Fruit fly (Drosophila melanogaster) whole organism, embryonic: ENCODE results near the gene Polr3F.
A peak's percentile ranks its signal among the peaks of the same experiment; 100 is the strongest.

Source experiments
- Ada2b ChIP-seq: fragments of 200-800 bp; sonication (Bioruptor generic); IDR thresholded peaks from 2 replicates; pipeline ENCODE4 v1.3.6; 2022; ENCODE audit warnings: missing biosample characterization, missing genetic modification characterization
- Atf-2 ChIP-seq: fragments of 200-800 bp; sonication (Bioruptor generic); optimal IDR thresholded peaks from 2 replicates; lab custom pipeline; 2016; ENCODE audit warnings: missing biosample characterization, missing genetic modification characterization
- Awh ChIP-seq: fragments of 200-800 bp; sonication (Bioruptor generic); IDR thresholded peaks from 2 replicates; pipeline ENCODE4, ENCODE4 v1.3.6; 2022; ENCODE audit warnings: missing biosample characterization, missing genetic modification characterization
- CG10274 ChIP-seq: fragments of 200-800 bp; sonication (Bioruptor generic); optimal IDR thresholded peaks from 3 replicates; lab custom pipeline; 2017; ENCODE audit warnings: missing biosample characterization, mild to moderate bottlenecking, missing genetic modification characterization
- CG11085 ChIP-seq: fragments of 200-800 bp; sonication (Bioruptor generic); IDR thresholded peaks from 2 replicates; pipeline ENCODE4 v1.3.6; 2022; ENCODE audit warnings: missing biosample characterization, missing genetic modification characterization
- CG11695 ChIP-seq: fragments of 200-800 bp; sonication (Bioruptor generic); IDR thresholded peaks from 3 replicates; pipeline ENCODE4 v1.3.6; 2022; ENCODE audit warnings: missing biosample characterization, missing genetic modification characterization
- CG12071 ChIP-seq: fragments of 200-800 bp; sonication (Bioruptor generic); optimal IDR thresholded peaks from 3 replicates; lab custom pipeline; 2018; ENCODE audit warnings: missing biosample characterization, mild to moderate bottlenecking, missing genetic modification characterization
- CG12659 ChIP-seq: fragments of 200-800 bp; sonication (Bioruptor generic); optimal IDR thresholded peaks from 3 replicates; lab custom pipeline; 2017; ENCODE audit warnings: mild to moderate bottlenecking, missing biosample characterization, missing genetic modification reagents, missing genetic modification characterization
- CG13287 ChIP-seq: fragments of 200-800 bp; sonication (Bioruptor generic); IDR thresholded peaks from 2 replicates; pipeline ENCODE4 v1.3.6; 2022; ENCODE audit warnings: missing biosample characterization, missing genetic modification characterization; ENCODE audit not compliant: partially characterized antibody
- CG14710 ChIP-seq: fragments of 200-800 bp; sonication (Bioruptor generic); optimal IDR thresholded peaks from 3 replicates; lab custom pipeline; 2019; ENCODE audit warnings: missing biosample characterization, mild to moderate bottlenecking, missing genetic modification characterization, moderate library complexity
- CG14860 ChIP-seq: fragments of 200-800 bp; sonication (Bioruptor generic); IDR thresholded peaks from 3 replicates; pipeline ENCODE4 v1.3.6; 2022; ENCODE audit warnings: missing biosample characterization, missing genetic modification characterization; ENCODE audit not compliant: partially characterized antibody
- CG15514 ChIP-seq: fragments of 200-800 bp; sonication (Bioruptor generic); optimal IDR thresholded peaks from 3 replicates; lab custom pipeline; 2017; ENCODE audit warnings: missing biosample characterization, missing genetic modification characterization, mild to moderate bottlenecking, moderate library complexity, missing genetic modification reagents
- CG16813 ChIP-seq: fragments of 200-800 bp; sonication (Bioruptor generic); IDR thresholded peaks from 3 replicates; pipeline ENCODE4 v1.3.6; 2022; ENCODE audit warnings: missing biosample characterization, missing genetic modification characterization; ENCODE audit not compliant: partially characterized antibody
- CG17912 ChIP-seq: fragments of 200-800 bp; sonication (Bioruptor generic); optimal IDR thresholded peaks from 2 replicates; lab custom pipeline; 2018; ENCODE audit warnings: missing biosample characterization, mild to moderate bottlenecking, missing genetic modification characterization
- CG2889 ChIP-seq: fragments of 200-800 bp; sonication (Bioruptor generic); IDR thresholded peaks from 3 replicates; pipeline ENCODE4 v1.3.6; 2022; ENCODE audit warnings: missing biosample characterization, missing genetic modification characterization
- CG32772 ChIP-seq: fragments of 200-800 bp; sonication (Bioruptor generic); IDR thresholded peaks from 2 replicates; pipeline ENCODE4 v1.3.6; 2022; ENCODE audit warnings: missing biosample characterization, missing genetic modification characterization
- CG34422 ChIP-seq: fragments of 200-800 bp; sonication (Bioruptor generic); IDR thresholded peaks from 3 replicates; pipeline ENCODE4 v1.3.6; 2022; ENCODE audit warnings: missing biosample characterization, missing genetic modification characterization
- CG4404 ChIP-seq: fragments of 200-800 bp; sonication (Bioruptor generic); IDR thresholded peaks from 2 replicates; pipeline ENCODE4 v1.3.6; 2022; ENCODE audit warnings: missing biosample characterization, missing genetic modification characterization
- CG8290 ChIP-seq, 3 experiments: fragments of 200-800 bp; sonication (Bioruptor generic); optimal IDR thresholded peaks; 2 replicates each; lab custom pipeline; 2016 to 2019; ENCODE audit warnings: missing biosample characterization in 3 of 3, missing genetic modification characterization in 3 of 3, mild to moderate bottlenecking in 2 of 3, moderate library complexity in 1 of 3
- Camta ChIP-seq: fragments of 200-800 bp; sonication (Bioruptor generic); optimal IDR thresholded peaks from 2 replicates; lab custom pipeline; 2016; ENCODE audit warnings: missing biosample characterization, missing genetic modification characterization
- Dll ChIP-seq: fragments of 200-800 bp; sonication (Bioruptor generic); IDR thresholded peaks from 4 replicates; pipeline ENCODE4 v1.3.6; 2022; ENCODE audit warnings: missing biosample characterization, missing genetic modification characterization; ENCODE audit not compliant: partially characterized antibody
- Doc3 ChIP-seq: fragments of 200-800 bp; sonication (Bioruptor generic); IDR thresholded peaks from 3 replicates; pipeline ENCODE4 v1.3.6; 2022; ENCODE audit warnings: missing biosample characterization, missing genetic modification characterization; ENCODE audit not compliant: partially characterized antibody
- Dref ChIP-seq: fragments of 200-800 bp; sonication (Bioruptor generic); IDR thresholded peaks from 2 replicates; pipeline ENCODE4 v1.3.6; 2022; ENCODE audit warnings: missing biosample characterization, missing genetic modification characterization
- HLH4C ChIP-seq: fragments of 200-800 bp; sonication (Bioruptor generic); IDR thresholded peaks from 3 replicates; pipeline ENCODE4 v1.3.6; 2022; ENCODE audit warnings: missing biosample characterization, missing genetic modification characterization; ENCODE audit not compliant: partially characterized antibody
- Kr ChIP-seq: fragments of 200-800 bp; sonication (Bioruptor generic); optimal IDR thresholded peaks from 2 replicates; lab custom pipeline; 2017; ENCODE audit warnings: missing biosample characterization, mild to moderate bottlenecking, missing genetic modification characterization
- Max ChIP-seq: fragments of 200-800 bp; sonication (Bioruptor generic); optimal IDR thresholded peaks from 2 replicates; lab custom pipeline; 2016; ENCODE audit warnings: missing biosample characterization, mild to moderate bottlenecking, missing genetic modification characterization
- Med ChIP-seq: fragments of 200-800 bp; sonication (Bioruptor generic); peaks from one replicate; lab custom pipeline; 2016; ENCODE audit warnings: missing biosample characterization, missing genetic modification characterization, mild to moderate bottlenecking, inconsistent platforms, moderate library complexity
- Opbp ChIP-seq: fragments of 200-800 bp; sonication (Bioruptor generic); IDR thresholded peaks from 3 replicates; pipeline ENCODE4 v1.3.6; 2022; ENCODE audit warnings: missing biosample characterization, missing genetic modification characterization; ENCODE audit not compliant: partially characterized antibody
- PHDP ChIP-seq: fragments of 200-800 bp; sonication (Bioruptor generic); optimal IDR thresholded peaks from 3 replicates; lab custom pipeline; 2018; ENCODE audit warnings: missing biosample characterization, mild to moderate bottlenecking, missing genetic modification characterization, moderate library complexity
- Rfx ChIP-seq: fragments of 200-800 bp; sonication (Bioruptor generic); IDR thresholded peaks from 2 replicates; pipeline ENCODE4 v1.3.6; 2022; ENCODE audit warnings: missing biosample characterization, missing genetic modification characterization
- Xbp1 ChIP-seq: fragments of 200-800 bp; sonication (Bioruptor generic); optimal IDR thresholded peaks from 3 replicates; lab custom pipeline; 2016; ENCODE audit warnings: missing biosample characterization, mild to moderate bottlenecking, missing genetic modification characterization
- bbx ChIP-seq: fragments of 200-800 bp; sonication (Bioruptor generic); IDR thresholded peaks from 2 replicates; pipeline ENCODE4 v1.3.6; 2022; ENCODE audit warnings: missing biosample characterization, missing genetic modification characterization; ENCODE audit not compliant: partially characterized antibody
- danr ChIP-seq: fragments of 200-800 bp; sonication (Bioruptor generic); IDR thresholded peaks from 2 replicates; pipeline ENCODE4 v1.3.6; 2022; ENCODE audit warnings: missing biosample characterization, missing genetic modification characterization
- gce ChIP-seq: fragments of 200-800 bp; sonication (Bioruptor generic); IDR thresholded peaks from 3 replicates; pipeline ENCODE4 v1.3.6; 2022; ENCODE audit warnings: missing biosample characterization, missing genetic modification characterization
- lov ChIP-seq, 2 experiments: fragments of 200-800 bp in 1 of 2; fragments of >200 bp in 1 of 2; sonication (Bioruptor generic) in 1 of 2; IDR thresholded peaks in 1 of 2; optimal IDR thresholded peaks in 1 of 2; 2 replicates in 1 of 2; 3 replicates in 1 of 2; pipeline versions ENCODE4 v1.3.6 to Lab custom; 2017 to 2022; ENCODE audit warnings: missing biosample characterization in 1 of 2, missing genetic modification characterization in 1 of 2
- mld ChIP-seq: fragments of 200-800 bp; sonication (Bioruptor generic); IDR thresholded peaks from 3 replicates; pipeline ENCODE4 v1.3.6; 2022; ENCODE audit warnings: missing biosample characterization, missing genetic modification characterization; ENCODE audit not compliant: partially characterized antibody
- pho ChIP-seq: fragments of 200-800 bp; sonication (Bioruptor generic); optimal IDR thresholded peaks from 2 replicates; lab custom pipeline; 2016; ENCODE audit warnings: missing biosample characterization, missing genetic modification characterization
- phol ChIP-seq: fragments of 200-800 bp; sonication (Bioruptor generic); optimal IDR thresholded peaks from 3 replicates; lab custom pipeline; 2018; ENCODE audit warnings: missing biosample characterization, mild to moderate bottlenecking, missing genetic modification characterization, moderate library complexity
- salm ChIP-seq: fragments of 200-800 bp; sonication (Bioruptor generic); optimal IDR thresholded peaks from 2 replicates; lab custom pipeline; 2018; ENCODE audit warnings: missing biosample characterization, mild to moderate bottlenecking, missing genetic modification characterization
- sens ChIP-seq: fragments of 200-800 bp; sonication (Bioruptor generic); peaks from one replicate; lab custom pipeline; 2016; ENCODE audit warnings: missing biosample characterization, missing genetic modification characterization
- ssp ChIP-seq: fragments of 200-800 bp; sonication (Bioruptor generic); IDR thresholded peaks from 2 replicates; pipeline ENCODE4 v1.3.6; 2022; ENCODE audit warnings: missing biosample characterization, missing genetic modification characterization
- ttk ChIP-seq: fragments of 200-800 bp; sonication (Bioruptor generic); IDR thresholded peaks from 2 replicates; pipeline ENCODE4 v2.1.2; 2022; ENCODE audit warnings: missing biosample characterization, missing genetic modification characterization

The Polr3F gene

DNA sequence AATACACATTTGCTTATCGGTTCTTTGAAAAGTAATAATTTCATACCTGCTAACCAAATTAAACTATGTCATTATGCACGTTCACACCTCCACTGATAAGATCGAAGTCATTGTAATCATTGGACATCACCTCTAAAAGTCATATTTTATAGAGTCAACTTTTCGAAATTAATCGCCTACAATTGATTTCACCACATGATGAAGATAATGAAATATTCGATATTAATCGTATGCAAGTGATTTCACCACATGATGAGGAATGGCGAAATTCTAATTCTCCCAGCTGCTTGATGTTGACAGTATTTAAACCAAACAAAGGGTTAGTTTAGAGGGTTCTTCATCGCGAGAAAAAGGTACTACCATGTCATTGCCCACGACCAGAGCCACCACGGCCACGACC lies 8.5 kb upstream of the Polr3F start, which contains the start of gene CG18596 (continued):
- TF ChIP-seq Ada2b (GFP tag; lab: Robert Waterston, UW) (no peak), CG17912 (GFP tag; lab: Kevin White, UChicago) (no peak), Med (GFP tag; lab: Kevin White, UChicago) (peak; percentile 55), salm (tag; lab: Kevin White, UChicago) (no peak), CG11695 (GFP tag; lab: Robert Waterston, UW) (no peak), CG2889 (GFP tag; lab: Robert Waterston, UW) (no peak), Doc3 (GFP tag; lab: Robert Waterston, UW) (peak; percentile 96), ttk (GFP tag; lab: Robert Waterston, UW) (no peak), CG14860 (GFP tag; lab: Robert Waterston, UW) (peak; percentile 95), Dref (GFP tag; lab: Robert Waterston, UW) (peak; percentile 64), CG12659 (GFP tag; lab: Kevin White, UChicago) (peak; percentile 33), HLH4C (GFP tag; lab: Robert Waterston, UW) (peak; percentile 90), CG16813 (GFP tag; lab: Robert Waterston, UW) (peak; percentile 92), CG14710 (tag; lab: Kevin White, UChicago) (peak; percentile 43), phol (peak; percentile 67), Atf-2 (no peak), Xbp1 (GFP tag; lab: Kevin White, UChicago) (no peak), CG4404 (GFP tag; lab: Robert Waterston, UW) (no peak), Awh (GFP tag; lab: Robert Waterston, UW) (no peak), pho (GFP tag; lab: Kevin White, UChicago) (no peak), CG32772 (GFP tag; lab: Robert Waterston, UW) (no peak), bbx (GFP tag; lab: Robert Waterston, UW) (peak; percentile 93), Rfx (no peak), PHDP (tag; lab: Kevin White, UChicago) (no peak), Opbp (GFP tag; lab: Robert Waterston, UW) (peak; percentile 86; the same call in 2 of the 3 replicates), Max (no peak), CG10274 (GFP tag; lab: Kevin White, UChicago) (no peak), lov (optimal IDR thresholded peaks at IDR 0.05; lab: Kevin White, UChicago) (no peak), lov (GFP tag; IDR thresholded peaks at IDR 0.05; lab: Robert Waterston, UW) (no peak), mld (peak; percentile 84; the same call in 2 of the 3 replicates), danr (GFP tag; lab: Robert Waterston, UW) (no peak), Camta (GFP tag; lab: Kevin White, UChicago) (no peak), CG12071 (no peak), CG13287 (GFP tag; lab: Robert Waterston, UW) (peak; percentile 98), Kr (GFP tag; lab: Kevin White, UChicago) (peak; percentile 38), CG34422 (GFP tag; lab: Robert Waterston, UW) (no peak), Dll (GFP tag; lab: Robert Waterston, UW) (peak; percentile 98), CG15514 (peak; percentile 29)

DNA sequence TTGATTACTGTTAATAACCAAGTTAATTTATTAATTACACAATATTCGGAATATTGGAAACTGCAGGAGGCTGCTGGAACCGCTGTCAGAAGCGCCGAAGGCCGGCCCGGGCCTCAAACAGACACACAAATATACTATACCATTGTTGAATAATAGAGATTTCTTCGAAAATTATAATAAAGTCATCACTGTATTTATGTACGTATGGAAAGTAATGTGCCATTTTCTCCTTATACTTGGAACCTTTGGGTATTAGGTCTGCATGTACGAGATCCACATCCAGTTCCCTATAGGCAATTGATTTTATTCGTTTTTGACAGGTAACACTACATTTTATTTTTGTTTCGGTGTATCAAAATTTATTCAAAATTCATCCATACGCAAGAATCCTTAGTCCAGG lies 5.4 kb upstream of the Polr3F start, which contains the start of gene CG7069:
Gene CG7069 (plus strand): TSS at position 301 of the 400 bp plus-strand sequence.
- TF ChIP-seq CG8290 (GFP tag; optimal IDR thresholded peaks at IDR 0.05; lab: Kevin White, UChicago): no peak
- TF ChIP-seq CG8290 (tag; optimal IDR thresholded peaks at IDR 0.05; lab: Kevin White, UChicago): no peak
- TF ChIP-seq CG11085 (GFP tag; lab: Robert Waterston, UW): no peak
- no peak for TF ChIP-seq ssp (GFP tag; lab: Robert Waterston, UW)
- TF ChIP-seq gce (GFP tag; lab: Robert Waterston, UW): no peak
- peak; percentile 0 for TF ChIP-seq sens (GFP tag; lab: Kevin White, UChicago)
